Worm (Caenorhabditis elegans) whole organism, L1 larva: Measurements from ENCODE around the gene ctl-3.

ENCODE experiments used
- fos-1 ChIP-seq: fragments of 150-350 bp; optimal IDR thresholded peaks from 2 replicates; lab custom pipeline; 2014; ENCODE audit warnings: missing biosample characterization, missing genetic modification characterization
- mdl-1 ChIP-seq, 2 experiments: fragments of 150-350 bp; optimal IDR thresholded peaks; 2 replicates each; lab custom pipeline; 2014 to 2017; ENCODE audit warnings: missing biosample characterization in 2 of 2, missing genetic modification characterization in 2 of 2, inconsistent platforms in 1 of 2
- nhr-237 ChIP-seq: fragments of 150-350 bp; optimal IDR thresholded peaks from 2 replicates; lab custom pipeline; 2014; ENCODE audit warnings: missing biosample characterization, missing genetic modification characterization
- nhr-28 ChIP-seq: fragments of 150-350 bp; optimal IDR thresholded peaks from 2 replicates; lab custom pipeline; 2014; ENCODE audit warnings: missing biosample characterization, missing genetic modification characterization
- pqm-1 ChIP-seq: sonication (generic microtip); optimal IDR thresholded peaks from 3 replicates; lab custom pipeline; 2017; ENCODE audit warnings: missing biosample characterization, missing genetic modification characterization

DNA sequence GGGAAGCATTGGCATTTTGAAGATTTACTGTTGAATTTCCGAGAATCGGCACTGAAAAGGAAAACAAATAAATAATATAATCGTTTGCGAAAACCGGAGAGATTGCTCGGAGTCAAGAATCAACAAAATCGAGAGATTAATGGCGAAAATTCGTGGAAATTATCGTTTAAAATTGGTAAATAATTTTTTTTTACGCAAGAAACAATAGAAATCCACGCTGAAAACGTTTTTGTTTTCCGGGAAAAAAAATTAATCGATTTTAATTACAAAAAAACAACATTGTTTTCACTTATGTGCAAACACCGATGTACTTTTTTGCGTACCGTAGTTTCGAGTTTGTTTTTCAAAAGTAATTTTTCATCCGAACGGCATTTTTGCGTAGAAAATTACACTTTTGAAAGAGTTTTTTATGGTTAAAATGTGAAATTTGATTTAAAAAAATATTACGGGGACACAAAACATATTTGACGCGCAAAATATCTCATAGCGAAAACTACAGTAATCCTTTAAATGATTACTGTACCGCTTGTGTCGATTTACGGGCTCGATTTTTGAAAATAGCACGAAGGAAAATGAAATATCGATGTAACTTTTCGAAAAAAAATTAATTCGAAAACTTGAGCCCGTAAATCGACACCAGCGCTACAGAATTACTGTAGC is at the start of gene ctl-3:
- TF ChIP-seq nhr-237 (no peak), mdl-1 (tag; optimal IDR thresholded peaks at IDR 0.05; lab: Kevin White, UChicago) (no peak), nhr-28 (no peak), fos-1 (tag; lab: Kevin White, UChicago) (no peak), pqm-1 (tag; lab: Kevin White, UChicago) (no peak)
